Worm (Caenorhabditis elegans): ENCODE measurements around the gene fbxa-78.
"Not testable (repeated sequence)": the region's sequence is repeated elsewhere in the genome, so short reads cannot be mapped to it uniquely, and the experiment has no call there.

Gene fbxa-78

ce11 chrIII:1258358-1258757 is at the start of gene fbxa-78:
TSS of gene fbxa-78 (minus strand) at chrIII:1258458.
- not testable (repeated sequence) for TF ChIP-seq ahr-1, eyg-1, zip-5 (tag; optimal IDR thresholded peaks at IDR 0.05)

ce11 chrIII:1307333-1307732 is 49.1 kb upstream of the fbxa-78 start:
- no peak for TF ChIP-seq fkh-6 (tag; optimal IDR thresholded peaks at IDR 0.05)

ce11 chrIII:1303414-1303813 is 45.2 kb upstream of the fbxa-78 start, which contains the start of gene fbxa-75:
TSS of gene fbxa-75 (plus strand) at chrIII:1303714.
- TF ChIP-seq gmeb-2 (tag; optimal IDR thresholded peaks at IDR 0.05) = no peak
- TF ChIP-seq ceh-14 (tag; optimal IDR thresholded peaks at IDR 0.05) = no peak
- no peak for TF ChIP-seq pha-2 (tag; optimal IDR thresholded peaks at IDR 0.05)
- no peak for TF ChIP-seq npax-4 (tag; optimal IDR thresholded peaks at IDR 0.05)
- no peak for TF ChIP-seq syd-9 (tag; optimal IDR thresholded peaks at IDR 0.05)
- TF ChIP-seq unc-55 (GFP tag; optimal IDR thresholded peaks at IDR 0.05) = no peak
- no peak for TF ChIP-seq che-1 (tag; optimal IDR thresholded peaks at IDR 0.05)
- TF ChIP-seq ceh-18 (tag; optimal IDR thresholded peaks at IDR 0.05) = no peak
- TF ChIP-seq dve-1 (tag; optimal IDR thresholded peaks at IDR 0.05) = no peak
- no peak for TF ChIP-seq ceh-48 (tag; optimal IDR thresholded peaks at IDR 0.05)
- TF ChIP-seq ets-4 (tag; optimal IDR thresholded peaks at IDR 0.05) = no peak
- no peak for TF ChIP-seq sox-4 (tag; optimal IDR thresholded peaks at IDR 0.05)
- TF ChIP-seq ceh-45 (GFP tag; IDR thresholded peaks at IDR 0.05) = no peak
- no peak for TF ChIP-seq pax-1 (tag; optimal IDR thresholded peaks at IDR 0.05)
- no peak for TF ChIP-seq pha-4 (tag; optimal IDR thresholded peaks at IDR 0.05)
- TF ChIP-seq nfya-1 (tag; optimal IDR thresholded peaks at IDR 0.05) = no peak
- TF ChIP-seq hlh-6 (tag; optimal IDR thresholded peaks at IDR 0.05) = no peak
- TF ChIP-seq zip-5 (tag; optimal IDR thresholded peaks at IDR 0.05) = no peak
- TF ChIP-seq unc-42 (tag; optimal IDR thresholded peaks at IDR 0.05) = no peak
- TF ChIP-seq hlh-13 (GFP tag; optimal IDR thresholded peaks at IDR 0.05) = no peak

DNA sequence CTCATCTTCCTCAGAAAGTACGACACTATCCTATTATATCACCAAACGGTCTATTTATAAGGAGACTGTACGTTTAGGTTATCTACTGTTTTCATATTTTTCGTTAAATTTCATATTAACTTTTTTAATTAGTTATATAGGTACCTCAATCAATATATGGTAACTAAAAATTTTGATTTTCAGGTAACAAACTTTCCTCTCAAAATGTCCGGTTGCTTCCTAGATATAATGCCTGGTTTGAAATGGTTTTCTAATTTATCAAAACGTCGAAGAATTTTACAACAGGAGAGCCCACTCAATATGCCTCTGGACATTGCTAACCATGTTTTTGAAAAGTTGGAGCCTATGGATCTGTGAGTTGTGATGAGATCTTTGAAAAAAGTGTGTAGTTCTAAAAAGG is 39.3 kb upstream of the fbxa-78 start, which contains the start of gene fbxa-28:
fbxa-28 (plus strand) TSS at position 301 of the 400 bp plus-strand sequence.
- TF ChIP-seq C38D4.7 (GFP tag; optimal IDR thresholded peaks at IDR 0.05) (no peak), unc-42 (tag; optimal IDR thresholded peaks at IDR 0.05) (no peak), dve-1 (tag; optimal IDR thresholded peaks at IDR 0.05) (no peak)

DNA sequence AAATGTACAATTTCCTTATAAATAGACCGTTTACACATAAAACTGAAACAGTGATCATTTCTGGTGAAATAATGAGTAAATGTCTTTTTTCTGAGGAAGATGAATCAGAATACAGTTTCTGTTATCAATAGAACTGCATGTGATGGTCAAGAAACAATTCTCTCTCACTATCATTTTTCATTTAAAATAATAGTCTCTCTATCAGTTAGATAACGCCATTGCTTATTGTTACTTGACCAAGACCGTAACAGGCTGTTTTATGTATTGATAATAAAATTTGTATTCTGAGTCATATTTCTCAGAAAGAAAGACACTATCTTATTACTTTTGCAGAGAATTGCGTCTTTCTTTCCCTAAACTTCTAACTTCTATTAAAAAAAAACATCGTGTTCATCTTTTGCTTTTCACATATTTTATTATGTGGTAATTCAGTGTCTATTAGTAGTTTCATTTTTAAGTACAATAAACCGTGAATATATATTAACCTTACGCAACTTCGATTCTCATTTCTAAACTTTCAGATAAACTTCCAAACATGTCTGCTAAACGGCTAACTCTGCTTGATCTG is 37.0 kb upstream of the fbxa-78 start, which contains the start of gene fbxa-35:
fbxa-35 (plus strand) TSS at position 518 of the 568 bp plus-strand sequence.
- no peak for TF ChIP-seq ref-2 (tag; optimal IDR thresholded peaks at IDR 0.05)
- TF ChIP-seq elt-2 (tag; optimal IDR thresholded peaks at IDR 0.05) = peak; percentile 65

ce11 chrIII:1293135-1293534 is 34.9 kb upstream of the fbxa-78 start, which contains the start of gene fbxa-36:
TSS of gene fbxa-36 (minus strand) at chrIII:1293235.
- TF ChIP-seq elt-4 (tag; optimal IDR thresholded peaks at IDR 0.05) (no peak), npax-4 (tag; optimal IDR thresholded peaks at IDR 0.05) (no peak), fkh-10 (GFP tag; optimal IDR thresholded peaks at IDR 0.05) (no peak), ceh-6 (GFP tag; optimal IDR thresholded peaks at IDR 0.05) (no peak), che-1 (tag; optimal IDR thresholded peaks at IDR 0.05) (no peak), hlh-8 (tag; optimal IDR thresholded peaks at IDR 0.05) (no peak), unc-3 (GFP tag; conservative IDR thresholded peaks at IDR 0.05) (no peak), unc-3 (tag; optimal IDR thresholded peaks at IDR 0.05) (no peak), K02D7.2 (tag; optimal IDR thresholded peaks at IDR 0.05) (no peak), hlh-30 (tag; optimal IDR thresholded peaks at IDR 0.05; ENCODE audit: insufficient read depth) (no peak), dmd-4 (tag; optimal IDR thresholded peaks at IDR 0.05; ENCODE audit: borderline replicate concordance) (no peak)
